Fruit fly (Drosophila melanogaster) Kc167 (cell line): ENCODE measurements around the gene Polr1F.

Experiments
- Sin3A ChIP-seq: fragments of >200 bp; optimal IDR thresholded peaks from 2 replicates; lab custom pipeline; 2018; ENCODE audit warnings: missing external identifiers
- insv ChIP-seq: fragments of >200 bp; optimal IDR thresholded peaks from 3 replicates; lab custom pipeline; 2018; ENCODE audit warnings: missing external identifiers
- ttk ChIP-seq: sonication (Bioruptor generic); optimal IDR thresholded peaks from 2 replicates; lab custom pipeline; 2017; ENCODE audit warnings: missing external identifiers

DNA sequence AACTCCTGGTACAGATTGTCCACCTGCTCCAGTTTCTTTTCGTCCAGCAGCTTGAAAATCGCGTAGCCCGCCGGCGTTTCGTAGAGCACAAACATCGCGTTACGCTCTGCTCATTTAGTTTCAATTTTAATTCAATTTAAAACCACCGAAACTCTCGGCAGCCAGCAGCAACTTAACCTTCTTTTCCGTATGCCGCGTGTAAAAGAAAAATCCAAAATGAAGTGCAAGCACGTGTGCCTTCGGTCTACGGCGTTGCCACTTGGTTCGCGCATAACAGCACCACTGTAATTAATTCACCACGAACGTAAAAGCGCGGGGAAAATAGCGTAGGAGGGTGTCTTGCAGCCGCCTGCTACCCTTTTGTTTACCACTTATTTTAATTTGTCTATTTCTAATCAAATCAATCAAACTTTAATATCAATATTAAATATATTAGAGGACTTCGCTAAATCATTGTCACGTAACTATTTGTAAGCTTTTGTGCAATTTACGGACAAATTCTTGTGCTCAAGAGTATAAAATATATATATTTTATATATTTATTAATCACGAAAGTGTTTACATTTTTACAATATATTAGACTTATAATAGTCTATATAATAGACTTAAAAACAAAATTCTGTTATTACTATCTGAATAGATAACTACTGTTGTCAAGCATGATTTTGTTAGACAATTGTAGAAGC is 11.0 kb upstream of the Polr1F start, which contains the start of gene nop5:
- TF ChIP-seq Sin3A = no peak
- no peak for TF ChIP-seq insv (lab: Kevin White, UChicago)
- TF ChIP-seq ttk (lab: Kevin White, UChicago) = no peak
